Worm (Caenorhabditis elegans) whole organism, dauer: Measurements from ENCODE around the gene srh-38.

Experiments
- unc-62 ChIP-seq: sonication (generic microtip); optimal IDR thresholded peaks from 2 replicates; lab custom pipeline; 2017; ENCODE audit warnings: missing biosample characterization, missing genetic modification reagents, missing genetic modification characterization

Gene srh-38

DNA sequence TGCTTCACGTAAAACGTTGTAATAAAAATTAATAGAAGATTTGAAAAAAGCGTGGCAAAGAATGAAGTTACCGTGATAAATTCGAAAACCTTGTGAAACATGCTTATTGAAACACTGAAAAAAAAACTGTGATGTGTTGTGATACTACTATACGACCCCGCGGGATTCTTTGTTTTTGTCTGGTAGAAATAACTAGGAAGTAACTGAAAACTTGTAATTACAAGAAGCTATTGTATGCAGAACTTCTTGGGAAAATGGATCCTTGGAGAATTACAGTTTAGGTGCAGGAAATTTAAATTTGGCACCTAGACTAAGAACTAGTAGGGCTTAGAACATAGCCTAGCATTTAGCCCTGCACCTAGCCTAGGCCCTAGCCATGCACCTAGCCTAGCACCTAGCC is 42.7 kb downstream of the srh-38 start, which contains the start of gene str-39:
Gene str-39 (minus strand): TSS at position 101 of the 400 bp plus-strand sequence.
- TF ChIP-seq unc-62 (GFP tag; lab: Kevin White, UChicago): no peak

DNA sequence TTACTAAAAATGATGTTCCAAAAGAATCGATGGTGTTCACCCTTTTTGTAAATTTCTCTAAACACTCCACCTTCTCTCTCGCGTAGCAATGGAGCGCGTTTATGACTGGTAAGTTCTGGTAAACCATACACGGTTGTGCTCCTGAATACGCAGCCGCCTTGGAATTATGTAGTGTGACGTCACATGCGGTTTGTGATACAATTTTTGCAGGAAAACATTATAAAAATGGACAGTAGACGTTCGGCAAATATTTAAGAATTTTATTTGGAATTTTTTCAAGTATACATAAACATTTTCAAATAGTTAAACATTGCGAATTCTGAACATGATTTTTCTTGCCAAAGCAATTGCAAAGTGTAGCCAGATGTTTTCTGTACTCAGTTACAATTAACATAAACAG is 45.0 kb downstream of the srh-38 start, which contains the start of gene F37B4.10:
Gene F37B4.10 (minus strand): TSS at position 101 of the 400 bp plus-strand sequence.
- no peak for TF ChIP-seq unc-62 (GFP tag; lab: Kevin White, UChicago)

DNA sequence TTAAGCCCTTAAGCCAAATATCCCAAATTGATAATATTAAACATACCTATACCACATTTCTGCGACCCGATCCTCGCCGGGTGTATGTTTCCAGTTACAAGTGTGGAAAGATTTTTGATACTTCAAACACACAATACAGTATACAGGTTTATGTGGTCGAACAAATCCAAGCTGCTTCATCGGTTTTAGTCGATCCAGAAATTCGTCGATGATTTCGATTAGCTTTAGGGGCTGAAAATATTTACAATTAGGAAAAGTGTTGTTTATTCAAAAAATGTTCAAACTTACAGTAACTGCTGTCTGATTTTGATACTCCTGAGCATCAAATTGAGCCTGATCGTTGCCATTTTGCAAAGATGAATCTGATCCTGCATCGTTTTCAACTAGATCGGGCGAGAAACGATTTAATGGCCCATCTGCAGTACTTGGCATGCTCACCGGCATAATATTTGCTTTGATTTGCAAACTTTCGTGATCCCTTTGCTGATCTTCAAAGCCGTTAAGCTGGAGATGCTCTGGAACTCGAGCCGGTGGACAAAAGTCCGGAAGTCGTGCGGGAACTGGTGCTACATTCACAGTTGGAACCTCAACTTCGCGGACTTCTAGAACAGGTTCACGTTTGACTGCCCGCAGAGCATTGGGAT is 46.2 kb downstream of the srh-38 start:
- no peak for TF ChIP-seq unc-62 (GFP tag; lab: Kevin White, UChicago)

DNA sequence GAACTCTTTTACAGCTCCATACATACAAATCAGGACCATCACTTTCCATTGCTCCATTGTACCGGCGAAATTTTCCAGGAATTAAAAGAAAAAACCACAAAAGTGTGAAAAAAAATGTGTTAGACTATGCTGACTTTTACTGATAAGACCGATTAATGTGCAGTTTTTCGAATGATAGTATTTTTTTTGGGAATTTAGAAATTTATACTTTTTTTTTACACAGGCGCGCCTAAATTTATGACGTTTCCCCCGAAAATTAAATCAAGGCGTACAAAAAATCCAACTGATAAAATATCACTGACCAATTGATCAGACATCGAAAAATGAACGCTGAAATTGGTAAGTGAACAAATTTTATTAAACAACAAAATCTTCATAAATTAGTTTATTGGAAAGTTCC is 47.1 kb downstream of the srh-38 start, which contains the start of gene folt-2:
Gene folt-2 (minus strand): TSS at position 179 of the 400 bp plus-strand sequence.
- TF ChIP-seq unc-62 (GFP tag; lab: Kevin White, UChicago): no peak

DNA sequence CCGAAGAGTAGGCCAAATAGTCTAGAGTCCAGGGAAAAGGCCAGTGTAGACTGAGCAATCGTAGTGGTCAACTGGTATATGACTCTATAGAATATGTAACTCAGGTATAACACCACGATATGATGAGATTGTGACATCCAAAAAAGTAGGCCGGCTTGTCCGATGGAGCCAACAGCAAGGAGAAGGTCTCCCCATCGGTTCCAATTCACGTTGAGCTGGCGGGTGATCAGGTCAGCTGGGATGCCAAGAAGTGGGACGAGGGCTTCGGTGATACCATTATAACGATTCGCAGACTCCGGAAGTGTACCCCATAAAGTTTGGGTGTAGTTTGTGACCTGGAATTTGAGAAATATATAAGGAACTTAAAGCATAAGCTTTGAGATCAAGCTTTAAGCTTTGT is 49.5 kb downstream of the srh-38 start:
- TF ChIP-seq unc-62 (GFP tag; lab: Kevin White, UChicago): no peak

DNA sequence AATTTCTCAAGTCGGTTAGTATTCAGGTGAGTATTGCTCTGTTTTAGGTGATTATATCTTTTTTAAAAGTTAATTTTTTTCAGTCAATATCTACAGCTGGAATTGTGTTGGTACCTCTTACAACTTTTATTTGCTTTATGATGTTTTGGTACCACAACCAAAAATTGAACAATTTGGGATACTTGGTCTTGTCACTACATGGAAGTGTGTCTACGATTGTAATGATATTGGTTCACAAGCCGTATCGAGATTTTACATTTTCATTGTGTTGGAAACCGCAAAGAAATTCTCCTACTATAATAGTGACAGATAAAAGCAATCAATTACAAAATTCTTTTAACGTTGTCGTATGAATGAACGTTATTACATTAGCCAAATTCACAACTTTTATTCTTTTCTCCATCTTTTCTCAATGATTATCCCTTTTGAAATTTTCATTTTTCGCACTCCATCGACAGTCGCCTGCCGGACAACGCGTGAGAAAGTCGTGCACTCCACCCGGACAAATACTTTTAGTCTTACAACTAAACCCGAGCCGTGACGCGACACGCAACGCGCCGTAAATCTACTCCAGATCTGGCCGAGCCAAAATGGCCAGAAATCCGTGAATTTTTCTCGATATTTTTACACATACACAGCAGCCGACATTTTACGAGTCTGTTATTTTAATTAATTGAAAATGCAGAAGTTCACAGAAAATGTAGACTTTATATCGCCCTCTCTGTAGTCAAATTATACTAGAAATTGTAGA is 50.6 kb downstream of the srh-38 start:
- no peak for TF ChIP-seq unc-62 (GFP tag; lab: Kevin White, UChicago)
